Fruit fly (Drosophila melanogaster): Measurements from ENCODE around the gene CG4161.

dm6 chr2L:15400306-15400851, 32.7 kb upstream of the CG4161 start:
- no peak for TF ChIP-seq Myc (optimal IDR thresholded peaks at IDR 0.05)
- no peak for TF ChIP-seq h (optimal IDR thresholded peaks at IDR 0.05)
- no peak for TF ChIP-seq insv (optimal IDR thresholded peaks at IDR 0.05)
